Worm (Caenorhabditis elegans) whole organism, L3 larva: ENCODE data around the gene Y116A8C.44.

Experiments
- R02D3.7 ChIP-seq: fragments of 150-350 bp; optimal IDR thresholded peaks from 2 replicates; lab custom pipeline; 2014; ENCODE audit warnings: missing biosample characterization, missing genetic modification characterization
- ZK546.5 ChIP-seq: sonication (generic microtip); optimal IDR thresholded peaks from 2 replicates; lab custom pipeline; 2017; ENCODE audit warnings: missing biosample characterization, missing genetic modification characterization
- aly-2 ChIP-seq: fragments of 150-350 bp; optimal IDR thresholded peaks from 2 replicates; lab custom pipeline; 2014; ENCODE audit warnings: missing biosample characterization, missing genetic modification characterization
- ama-1 ChIP-seq: fragments of 150-350 bp; optimal IDR thresholded peaks from 2 replicates; lab custom pipeline; 2018
- ceh-16 ChIP-seq: sonication (generic microtip); optimal IDR thresholded peaks from 2 replicates; lab custom pipeline; 2017; ENCODE audit warnings: missing biosample characterization, missing genetic modification characterization
- ceh-28 ChIP-seq: fragments of 150-350 bp; optimal IDR thresholded peaks from 2 replicates; lab custom pipeline; 2014; ENCODE audit warnings: missing biosample characterization, missing genetic modification reagents, missing genetic modification characterization
- ceh-82 ChIP-seq: fragments of 150-350 bp; optimal IDR thresholded peaks from 2 replicates; lab custom pipeline; 2014; ENCODE audit warnings: missing biosample characterization, missing genetic modification characterization
- ceh-9 ChIP-seq: sonication (generic microtip); optimal IDR thresholded peaks from 2 replicates; lab custom pipeline; 2018; ENCODE audit warnings: missing biosample characterization, missing genetic modification characterization
- daf-12 ChIP-seq: fragments of 150-350 bp; optimal IDR thresholded peaks from 2 replicates; lab custom pipeline; 2014; ENCODE audit warnings: missing biosample characterization, missing genetic modification reagents, missing genetic modification characterization
- egl-27 ChIP-seq: sonication (generic microtip); optimal IDR thresholded peaks from 4 replicates; lab custom pipeline; 2017; ENCODE audit warnings: missing biosample characterization, missing genetic modification reagents, missing genetic modification characterization
- egl-5 ChIP-seq: fragments of 150-350 bp; optimal IDR thresholded peaks from 2 replicates; lab custom pipeline; 2017; ENCODE audit warnings: missing biosample characterization, missing genetic modification reagents, missing genetic modification characterization, inconsistent platforms
- elt-2 ChIP-seq: sonication (generic microtip); optimal IDR thresholded peaks from 2 replicates; lab custom pipeline; 2016; ENCODE audit warnings: missing genetic modification reagents, mild to moderate bottlenecking, missing genetic modification characterization, missing compliant biosample characterization
- elt-3 ChIP-seq, 3 experiments: fragments of 150-350 bp in 1 of 3; sonication (generic microtip) in 2 of 3; optimal IDR thresholded peaks; 2 replicates in 2 of 3; 4 replicates in 1 of 3; lab custom pipeline; 2014 to 2017; ENCODE audit warnings: missing biosample characterization in 3 of 3, missing genetic modification characterization in 3 of 3
- eor-1 ChIP-seq, 2 experiments: fragments of 150-350 bp; optimal IDR thresholded peaks; 2 replicates each; lab custom pipeline; 2014 to 2018; ENCODE audit warnings: missing biosample characterization in 2 of 2, missing genetic modification characterization in 2 of 2
- fkh-10 ChIP-seq: sonication (generic microtip); optimal IDR thresholded peaks from 2 replicates; lab custom pipeline; 2017; ENCODE audit warnings: missing biosample characterization, missing genetic modification reagents, missing genetic modification characterization
- fos-1 ChIP-seq: fragments of 150-350 bp; optimal IDR thresholded peaks from 2 replicates; lab custom pipeline; 2014; ENCODE audit warnings: missing biosample characterization, missing genetic modification characterization
- hmg-11 ChIP-seq: sonication (generic microtip); optimal IDR thresholded peaks from 2 replicates; lab custom pipeline; 2016; ENCODE audit warnings: missing genetic modification characterization, missing compliant biosample characterization
- lin-15B ChIP-seq: fragments of 150-350 bp; optimal IDR thresholded peaks from 2 replicates; lab custom pipeline; 2014; ENCODE audit warnings: missing biosample characterization, missing genetic modification characterization
- lsy-12 ChIP-seq: sonication (generic microtip); optimal IDR thresholded peaks from 2 replicates; lab custom pipeline; 2016; ENCODE audit warnings: mild to moderate bottlenecking, missing genetic modification characterization, missing compliant biosample characterization
- mdl-1 ChIP-seq: fragments of 150-350 bp; optimal IDR thresholded peaks from 2 replicates; lab custom pipeline; 2014; ENCODE audit warnings: missing biosample characterization, missing genetic modification characterization
- mml-1 ChIP-seq: fragments of 150-350 bp; sonication (generic microtip); optimal IDR thresholded peaks from 3 replicates; lab custom pipeline; 2014; ENCODE audit warnings: missing biosample characterization, missing genetic modification characterization
- nfya-1 ChIP-seq: sonication (generic microtip); optimal IDR thresholded peaks from 2 replicates; lab custom pipeline; 2017; ENCODE audit warnings: missing genetic modification characterization, mild to moderate bottlenecking, missing compliant biosample characterization, antibody characterized with exemption, moderate library complexity; ENCODE audit not compliant: insufficient read depth
- nhr-12 ChIP-seq: fragments of 150-350 bp; optimal IDR thresholded peaks from 2 replicates; lab custom pipeline; 2014; ENCODE audit warnings: missing biosample characterization, missing genetic modification characterization
- nhr-237 ChIP-seq: fragments of 150-350 bp; optimal IDR thresholded peaks from 2 replicates; lab custom pipeline; 2014; ENCODE audit warnings: missing biosample characterization, missing genetic modification characterization
- nhr-25 ChIP-seq: sonication (generic microtip); optimal IDR thresholded peaks from 2 replicates; lab custom pipeline; 2017; ENCODE audit warnings: missing biosample characterization, missing genetic modification characterization
- nhr-28 ChIP-seq: fragments of 150-350 bp; optimal IDR thresholded peaks from 2 replicates; lab custom pipeline; 2014; ENCODE audit warnings: missing biosample characterization, missing genetic modification characterization
- nhr-43 ChIP-seq: sonication (generic microtip); optimal IDR thresholded peaks from 2 replicates; lab custom pipeline; 2016; ENCODE audit warnings: mild to moderate bottlenecking, missing genetic modification characterization, missing compliant biosample characterization; ENCODE audit not compliant: poor library complexity, severe bottlenecking
- nhr-77 ChIP-seq: fragments of 150-350 bp; optimal IDR thresholded peaks from 2 replicates; lab custom pipeline; 2014; ENCODE audit warnings: missing biosample characterization, missing genetic modification characterization
- pha-4 ChIP-seq: fragments of 150-350 bp; optimal IDR thresholded peaks from 2 replicates; lab custom pipeline; 2014; ENCODE audit warnings: missing biosample characterization, missing genetic modification reagents, missing genetic modification characterization
- pqm-1 ChIP-seq: fragments of 150-350 bp; optimal IDR thresholded peaks from 2 replicates; lab custom pipeline; 2017; ENCODE audit warnings: missing biosample characterization, missing genetic modification characterization, inconsistent platforms
- skn-1 ChIP-seq: fragments of 150-350 bp; optimal IDR thresholded peaks from 2 replicates; lab custom pipeline; 2014; ENCODE audit warnings: missing biosample characterization, missing genetic modification characterization
- tbx-2 ChIP-seq: sonication (generic microtip); optimal IDR thresholded peaks from 2 replicates; lab custom pipeline; 2016; ENCODE audit warnings: mild to moderate bottlenecking, missing genetic modification characterization, missing compliant biosample characterization
- unc-39 ChIP-seq: sonication (generic microtip); optimal IDR thresholded peaks from 4 replicates; lab custom pipeline; 2017; ENCODE audit warnings: missing biosample characterization, missing genetic modification characterization
- unc-62 ChIP-seq: fragments of 150-350 bp; sonication (generic microtip); optimal IDR thresholded peaks from 4 replicates; lab custom pipeline; 2014; ENCODE audit warnings: missing biosample characterization, missing genetic modification reagents, missing genetic modification characterization
- zag-1 ChIP-seq: fragments of 150-350 bp; optimal IDR thresholded peaks from 2 replicates; lab custom pipeline; 2014; ENCODE audit warnings: missing biosample characterization, missing genetic modification characterization
- ztf-11 ChIP-seq: fragments of 150-350 bp; optimal IDR thresholded peaks from 2 replicates; lab custom pipeline; 2014; ENCODE audit warnings: missing biosample characterization, missing genetic modification characterization
- ztf-4 ChIP-seq: fragments of 150-350 bp; optimal IDR thresholded peaks from 2 replicates; lab custom pipeline; 2014; ENCODE audit warnings: missing biosample characterization, missing genetic modification characterization

The Y116A8C.44 gene

ce11 chrIV:17100148-17100547 lies 42.2 kb upstream of the Y116A8C.44 start, which contains the start of gene bca-2:
TSS of gene bca-2 (minus strand) at chrIV:17100248.
- no peak for TF ChIP-seq hmg-11 (tag; lab: Kevin White, UChicago)
- no peak for TF ChIP-seq egl-27
- no peak for TF ChIP-seq nhr-25 (tag; lab: Kevin White, UChicago)
- no peak for TF ChIP-seq elt-3 (tag; optimal IDR thresholded peaks at IDR 0.05; lab: Kevin White, UChicago)
- TF ChIP-seq fos-1 (tag; lab: Kevin White, UChicago): no peak
- no peak for TF ChIP-seq lin-15B (tag; lab: Kevin White, UChicago)

- no peak for TF ChIP-seq lin-15B (tag; lab: Kevin White, UChicago)
- TF ChIP-seq nhr-12 (tag; lab: Kevin White, UChicago): no peak
- no peak for TF ChIP-seq R02D3.7 (tag; lab: Kevin White, UChicago)
- no peak for TF ChIP-seq ztf-11 (tag; lab: Kevin White, UChicago)
- no peak for TF ChIP-seq egl-5 (tag; lab: Kevin White, UChicago)
- no peak for TF ChIP-seq ceh-82
- no peak for TF ChIP-seq unc-39 (tag; lab: Kevin White, UChicago)
- no peak for TF ChIP-seq nhr-25 (tag; lab: Kevin White, UChicago)
- no peak for TF ChIP-seq skn-1 (tag; lab: Kevin White, UChicago)
- no peak for TF ChIP-seq nhr-237 (tag; lab: Kevin White, UChicago)
- no peak for TF ChIP-seq nhr-77
- no peak for TF ChIP-seq ceh-16 (tag; lab: Kevin White, UChicago)
- TF ChIP-seq elt-2 (tag; lab: Kevin White, UChicago): no peak
- TF ChIP-seq pqm-1 (tag; lab: Kevin White, UChicago): no peak
- TF ChIP-seq eor-1 (tag; optimal IDR thresholded peaks at IDR 0.05; lab: Kevin White, UChicago): no peak
- no peak for TF ChIP-seq nfya-1
- TF ChIP-seq pha-4 (tag; lab: Kevin White, UChicago): no peak
- no peak for TF ChIP-seq zag-1 (tag; lab: Kevin White, UChicago)
- TF ChIP-seq unc-62: no peak
Observed at ce11 chrIV:17099113-17099512, 41.2 kb upstream of the Y116A8C.44 start.

DNA sequence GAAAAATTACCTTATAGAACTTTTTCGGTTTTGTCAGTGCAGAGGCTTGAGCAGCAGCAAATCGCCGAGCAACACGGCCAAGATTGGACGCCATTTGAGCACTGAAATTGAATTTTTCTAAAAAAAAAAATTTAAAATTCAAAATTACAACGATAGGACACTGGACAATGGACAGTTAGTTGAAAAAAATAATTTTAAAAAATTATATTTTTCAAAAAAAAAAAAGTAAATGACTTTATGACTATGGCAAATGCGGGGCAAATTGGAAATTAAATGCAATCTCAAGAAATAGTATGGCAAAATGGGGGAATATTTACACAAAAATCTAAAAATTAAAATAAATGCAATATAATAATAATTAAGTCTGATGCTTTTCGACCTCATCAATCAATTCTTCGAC lies 38.2 kb upstream of the Y116A8C.44 start, which contains the start of gene Y116A8C.27:
TSS of gene Y116A8C.27 (minus strand) at position 101 of the 400 bp plus-strand sequence.
- TF ChIP-seq tbx-2 (tag; lab: Kevin White, UChicago): no peak
- TF ChIP-seq ztf-4 (tag; lab: Kevin White, UChicago): no peak
- no peak for TF ChIP-seq mdl-1 (tag; lab: Kevin White, UChicago)
- no peak for TF ChIP-seq R02D3.7 (tag; lab: Kevin White, UChicago)
- TF ChIP-seq mml-1 (tag; lab: Kevin White, UChicago): no peak
- no peak for TF ChIP-seq elt-3 (tag; optimal IDR thresholded peaks at IDR 0.05; lab: Kevin White, UChicago)
- no peak for TF ChIP-seq ceh-9
- TF ChIP-seq pqm-1 (tag; lab: Kevin White, UChicago): no peak
- no peak for TF ChIP-seq ztf-11 (tag; lab: Kevin White, UChicago)
- TF ChIP-seq, all 47 proteins: peak for 0

DNA sequence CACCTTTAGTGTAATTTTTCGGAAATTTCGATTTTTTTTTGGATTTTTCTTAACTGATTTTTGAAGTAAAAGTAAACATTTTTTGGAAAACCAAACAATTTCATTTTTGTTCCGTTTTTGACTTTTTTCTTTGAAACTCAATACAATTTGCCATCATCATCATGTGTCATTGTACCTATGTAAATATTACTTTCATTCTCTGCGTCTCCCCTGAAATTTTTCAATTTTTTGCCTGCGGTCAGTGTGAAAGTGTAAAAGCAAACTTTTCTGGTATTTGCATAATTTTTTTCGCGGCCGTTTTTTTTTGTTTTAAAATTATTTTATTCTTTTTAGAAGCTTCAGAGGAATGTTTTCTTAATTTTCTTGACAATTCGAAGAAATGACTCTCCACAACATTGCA lies 35.8 kb upstream of the Y116A8C.44 start, which contains the start of gene Y116A8C.29:
TSS of gene Y116A8C.29 (plus strand) at position 328 of the 400 bp plus-strand sequence.
- TF ChIP-seq ZK546.5 (tag; lab: Kevin White, UChicago) (no peak), pha-4 (tag; lab: Kevin White, UChicago) (peak; percentile 91), mdl-1 (tag; lab: Kevin White, UChicago) (no peak), ceh-16 (tag; lab: Kevin White, UChicago) (no peak)

DNA sequence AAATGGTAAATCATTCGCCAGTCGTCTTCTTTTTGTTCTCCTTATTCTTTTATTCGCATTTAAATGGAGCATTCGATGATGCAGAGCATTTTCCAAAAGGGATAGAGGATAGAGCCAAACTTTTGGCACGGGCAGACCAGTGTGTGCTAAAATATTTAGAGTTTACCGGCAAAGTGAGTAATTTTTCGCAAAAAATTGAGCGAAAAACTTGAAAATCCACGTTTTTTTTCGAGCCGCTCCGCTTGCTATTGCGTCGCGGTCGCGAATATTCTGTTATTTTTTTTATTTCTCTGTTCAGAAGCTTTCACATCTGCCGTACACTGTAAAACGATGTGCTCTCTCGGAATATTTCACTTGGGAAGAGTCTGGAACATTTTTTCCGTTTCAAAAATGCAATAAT lies 30.9 kb upstream of the Y116A8C.44 start, which contains the start of gene Y116A8C.43:
TSS of gene Y116A8C.43 (plus strand) at position 3 of the 400 bp plus-strand sequence.
- TF ChIP-seq pqm-1 (tag; lab: Kevin White, UChicago) (no peak), ceh-28 (no peak), ceh-82 (no peak), lsy-12 (tag; lab: Kevin White, UChicago) (no peak), nhr-77 (no peak), egl-5 (tag; lab: Kevin White, UChicago) (no peak), nhr-43 (tag; lab: Kevin White, UChicago) (peak; percentile 4), ceh-9 (no peak), fkh-10 (GFP tag; lab: Kevin White, UChicago) (no peak), ZK546.5 (tag; lab: Kevin White, UChicago) (no peak), elt-2 (tag; lab: Kevin White, UChicago) (peak; percentile 7), ama-1 (lab: Kevin White, UChicago) (peak; percentile 13), tbx-2 (tag; lab: Kevin White, UChicago) (no peak), daf-12 (no peak), aly-2 (no peak), elt-3 (tag; optimal IDR thresholded peaks at IDR 0.05; lab: Kevin White, UChicago) (no peak), nhr-28 (tag; lab: Kevin White, UChicago) (no peak), pha-4 (tag; lab: Kevin White, UChicago) (peak; percentile 3)
